Fruit fly (Drosophila melanogaster) whole organism: ENCODE measurements around the gene MED7.

Experiments used
- CG8478 ChIP-seq: fragments of >200 bp; optimal IDR thresholded peaks from 2 replicates; lab custom pipeline; 2018; ENCODE audit warnings: inconsistent platforms
- EcR ChIP-seq, 2 experiments: fragments of >200 bp; optimal IDR thresholded peaks; 2 replicates each; lab custom pipeline; 2017; ENCODE audit warnings: missing biosample characterization in 2 of 2, missing genetic modification characterization in 2 of 2, missing genetic modification reagents in 2 of 2
- pan ChIP-seq: fragments of >200 bp; optimal IDR thresholded peaks from 2 replicates; lab custom pipeline; 2017
- psq ChIP-seq: fragments of >200 bp; optimal IDR thresholded peaks from 2 replicates; lab custom pipeline; 2017

- TF ChIP-seq CG8478 (lab: Kevin White, UChicago) (no peak), pan (no peak), psq (lab: Kevin White, UChicago) (no peak), EcR (GFP tag; optimal IDR thresholded peaks at IDR 0.05; lab: Kevin White, UChicago) (no peak)
Observed at dm6 chr3R:10782167-10782566, 21.3 kb upstream of the MED7 start, which contains the start of gene CG42633.
